Worm (Caenorhabditis elegans): Measurements from ENCODE around the gene grd-3.

ce11 chrIV:3452516-3452915, 13.1 kb downstream of the grd-3 start:
- TF ChIP-seq fos-1 (tag; optimal IDR thresholded peaks at IDR 0.05) (no peak), elt-3 (tag; optimal IDR thresholded peaks at IDR 0.05) (no peak), aly-2 (tag; optimal IDR thresholded peaks at IDR 0.05) (no peak), nhr-11 (tag; optimal IDR thresholded peaks at IDR 0.05) (no peak), nhr-12 (tag; optimal IDR thresholded peaks at IDR 0.05) (no peak), F13H6.1 (tag; optimal IDR thresholded peaks at IDR 0.05) (no peak), mdl-1 (tag; optimal IDR thresholded peaks at IDR 0.05) (no peak), elt-1 (tag; optimal IDR thresholded peaks at IDR 0.05) (no peak), snpc-4 (tag; optimal IDR thresholded peaks at IDR 0.05) (no peak), ztf-1 (GFP tag; conservative IDR thresholded peaks at IDR 0.05) (no peak)
